Worm (Caenorhabditis elegans) whole organism, mixed stage, embryonic: ENCODE measurements around the gene elpc-4.
A peak's percentile ranks its signal among the peaks of the same experiment; 100 is the strongest.

Experiments
- bed-3 ChIP-seq: fragments of 200-800 bp; sonication (Bioruptor generic); optimal IDR thresholded peaks from 3 replicates; lab custom pipeline; 2018; ENCODE audit warnings: mild to moderate bottlenecking, missing genetic modification characterization, moderate library complexity, missing compliant biosample characterization
- blmp-1 ChIP-seq: fragments of 150-350 bp; optimal IDR thresholded peaks from 2 replicates; lab custom pipeline; 2014; ENCODE audit warnings: missing biosample characterization, missing genetic modification characterization
- ceh-39 ChIP-seq: fragments of 150-350 bp; optimal IDR thresholded peaks from 2 replicates; lab custom pipeline; 2014; ENCODE audit warnings: missing biosample characterization, missing genetic modification characterization
- ceh-43 ChIP-seq: fragments of 200-800 bp; sonication (Bioruptor generic); optimal IDR thresholded peaks from 2 replicates; lab custom pipeline; 2018; ENCODE audit warnings: mild to moderate bottlenecking, missing genetic modification characterization, moderate library complexity, missing compliant biosample characterization
- ceh-83 ChIP-seq: fragments of 200-800 bp; sonication (Bioruptor generic); optimal IDR thresholded peaks from 2 replicates; lab custom pipeline; 2018; ENCODE audit warnings: mild to moderate bottlenecking, missing genetic modification characterization, missing compliant biosample characterization
- ces-1 ChIP-seq: fragments of 150-350 bp; optimal IDR thresholded peaks from 2 replicates; lab custom pipeline; 2014; ENCODE audit warnings: missing biosample characterization, missing genetic modification reagents, missing genetic modification characterization
- cnd-1 ChIP-seq: fragments of 200-800 bp; sonication (Bioruptor generic); optimal IDR thresholded peaks from 2 replicates; lab custom pipeline; 2018; ENCODE audit warnings: mild to moderate bottlenecking, missing genetic modification characterization, missing compliant biosample characterization
- drap-1 ChIP-seq: fragments of 200-800 bp; sonication (Bioruptor generic); optimal IDR thresholded peaks from 3 replicates; lab custom pipeline; 2018; ENCODE audit warnings: mild to moderate bottlenecking, missing genetic modification characterization, missing compliant biosample characterization
- elt-1 ChIP-seq: sonication (generic microtip); optimal IDR thresholded peaks from 2 replicates; lab custom pipeline; 2017; ENCODE audit warnings: missing genetic modification characterization, mild to moderate bottlenecking, missing compliant biosample characterization, antibody characterized with exemption, moderate library complexity, borderline replicate concordance; ENCODE audit not compliant: insufficient read depth
- elt-3 ChIP-seq: fragments of 150-350 bp; optimal IDR thresholded peaks from 2 replicates; lab custom pipeline; 2014; ENCODE audit warnings: missing biosample characterization, missing genetic modification characterization
- flh-1 ChIP-seq: fragments of 200-800 bp; sonication (Bioruptor generic); optimal IDR thresholded peaks from 2 replicates; lab custom pipeline; 2018; ENCODE audit warnings: mild to moderate bottlenecking, missing genetic modification characterization, moderate library complexity, missing compliant biosample characterization
- ham-2 ChIP-seq: fragments of 200-800 bp; sonication (Bioruptor generic); optimal IDR thresholded peaks from 2 replicates; lab custom pipeline; 2018; ENCODE audit warnings: mild to moderate bottlenecking, missing genetic modification characterization, missing compliant biosample characterization
- hlh-1 ChIP-seq: fragments of 150-350 bp; optimal IDR thresholded peaks from 2 replicates; lab custom pipeline; 2014; ENCODE audit warnings: missing biosample characterization, missing genetic modification reagents, missing genetic modification characterization
- lin-13 ChIP-seq: fragments of 150-350 bp; optimal IDR thresholded peaks from 2 replicates; lab custom pipeline; 2014; ENCODE audit warnings: missing biosample characterization, missing genetic modification characterization
- lsy-2 ChIP-seq: fragments of 150-350 bp; optimal IDR thresholded peaks from 2 replicates; lab custom pipeline; 2014; ENCODE audit warnings: missing biosample characterization, missing genetic modification characterization
- mab-5 ChIP-seq: fragments of 150-350 bp; optimal IDR thresholded peaks from 2 replicates; lab custom pipeline; 2014; ENCODE audit warnings: missing biosample characterization, missing genetic modification characterization
- mep-1 ChIP-seq: fragments of 150-350 bp; optimal IDR thresholded peaks from 2 replicates; lab custom pipeline; 2017; ENCODE audit warnings: missing biosample characterization, missing genetic modification reagents, missing genetic modification characterization, inconsistent platforms
- mls-2 ChIP-seq: sonication (generic microtip); optimal IDR thresholded peaks from 2 replicates; lab custom pipeline; 2016; ENCODE audit warnings: mild to moderate bottlenecking, missing genetic modification characterization, moderate library complexity, missing compliant biosample characterization
- nhr-12 ChIP-seq: fragments of 150-350 bp; optimal IDR thresholded peaks from 2 replicates; lab custom pipeline; 2014; ENCODE audit warnings: missing biosample characterization, missing genetic modification characterization
- nhr-2 ChIP-seq: fragments of 150-350 bp; optimal IDR thresholded peaks from 2 replicates; lab custom pipeline; 2014; ENCODE audit warnings: missing biosample characterization, missing genetic modification characterization
- nhr-237 ChIP-seq: fragments of 150-350 bp; optimal IDR thresholded peaks from 2 replicates; lab custom pipeline; 2014; ENCODE audit warnings: missing biosample characterization, missing genetic modification characterization
- nhr-28 ChIP-seq: fragments of 150-350 bp; optimal IDR thresholded peaks from 2 replicates; lab custom pipeline; 2014; ENCODE audit warnings: missing biosample characterization, missing genetic modification characterization
- nhr-76 ChIP-seq: sonication (generic microtip); optimal IDR thresholded peaks from 2 replicates; lab custom pipeline; 2017; ENCODE audit warnings: missing biosample characterization, missing genetic modification characterization
- pha-4 ChIP-seq: fragments of 150-350 bp; optimal IDR thresholded peaks from 2 replicates; lab custom pipeline; 2018; ENCODE audit warnings: missing biosample characterization, missing genetic modification reagents, missing genetic modification characterization
- sem-2 ChIP-seq: fragments of 200-800 bp; sonication (Bioruptor generic); optimal IDR thresholded peaks from 2 replicates; lab custom pipeline; 2018; ENCODE audit warnings: mild to moderate bottlenecking, missing genetic modification characterization, missing compliant biosample characterization
- snpc-4 ChIP-seq: fragments of 150-350 bp; optimal IDR thresholded peaks from 2 replicates; lab custom pipeline; 2014; ENCODE audit warnings: missing biosample characterization, missing genetic modification characterization
- sptf-1 ChIP-seq: sonication (generic microtip); optimal IDR thresholded peaks from 2 replicates; lab custom pipeline; 2017; ENCODE audit warnings: mild to moderate bottlenecking, missing genetic modification characterization, moderate library complexity, missing compliant biosample characterization
- unc-120 ChIP-seq: sonication (generic microtip); optimal IDR thresholded peaks from 2 replicates; lab custom pipeline; 2017; ENCODE audit warnings: missing genetic modification characterization, missing compliant biosample characterization; ENCODE audit not compliant: poor library complexity, severe bottlenecking
- unc-62 ChIP-seq: fragments of 150-350 bp; optimal IDR thresholded peaks from 2 replicates; lab custom pipeline; 2014; ENCODE audit warnings: missing biosample characterization, missing genetic modification reagents, missing genetic modification characterization
- zip-8 ChIP-seq: fragments of 150-350 bp; optimal IDR thresholded peaks from 2 replicates; lab custom pipeline; 2014; ENCODE audit warnings: missing biosample characterization, missing genetic modification characterization
- ztf-11 ChIP-seq: fragments of 150-350 bp; optimal IDR thresholded peaks from 2 replicates; lab custom pipeline; 2014; ENCODE audit warnings: missing biosample characterization, missing genetic modification characterization

elpc-4 gene

DNA sequence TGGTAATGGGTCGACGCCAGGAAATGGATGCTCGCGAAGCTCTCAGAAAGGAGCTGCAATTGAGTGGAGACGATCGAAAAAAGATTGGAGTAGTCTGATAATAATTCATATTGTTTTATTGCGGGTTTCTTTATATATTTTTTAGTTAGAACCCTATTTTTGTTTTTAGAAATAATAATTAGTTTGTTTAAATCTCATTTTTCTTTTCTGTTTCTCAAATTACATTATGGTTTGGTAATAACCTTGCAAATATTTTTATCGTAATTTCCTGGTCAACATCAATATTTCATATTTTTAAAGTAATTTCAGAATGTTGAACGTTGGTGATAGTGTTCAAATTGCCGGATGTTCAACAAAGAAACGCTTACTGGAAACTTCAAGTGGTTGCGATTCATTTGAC lies at the start of gene elpc-4:
Gene elpc-4 (plus strand): TSS at position 301 of the 400 bp plus-strand sequence.
- TF ChIP-seq lin-13 (no peak), snpc-4 (no peak), pha-4 (no peak), sptf-1 (tag; lab: Kevin White, UChicago) (no peak), hlh-1 (no peak), blmp-1 (tag; lab: Kevin White, UChicago) (no peak), ham-2 (GFP tag; lab: Kevin White, UChicago) (no peak), flh-1 (no peak), nhr-2 (tag; lab: Kevin White, UChicago) (no peak), mab-5 (tag; lab: Kevin White, UChicago) (no peak), nhr-12 (tag; lab: Kevin White, UChicago) (no peak), ceh-39 (tag; lab: Kevin White, UChicago) (no peak), lsy-2 (tag; lab: Kevin White, UChicago) (no peak)

DNA sequence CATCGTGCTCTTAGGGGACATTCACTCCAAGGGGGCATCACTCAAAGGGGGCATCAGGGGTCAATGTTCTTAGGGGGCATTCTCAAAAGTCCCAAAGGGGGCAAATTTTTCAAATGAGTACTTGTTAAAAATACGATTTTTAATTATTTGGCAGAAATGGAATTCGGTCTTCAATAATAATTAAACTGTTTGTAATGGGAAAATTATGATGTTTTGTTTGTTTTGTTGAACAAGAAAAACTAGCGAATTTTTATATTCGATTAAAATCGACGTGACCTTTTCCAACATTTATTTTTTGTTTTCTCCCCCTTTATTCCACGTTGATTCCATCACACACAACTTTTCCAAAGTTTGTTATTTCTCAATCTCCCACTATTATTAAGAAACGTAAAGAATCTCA lies 49.8 kb upstream of the elpc-4 start, which contains the start of gene F57H12.5:
Gene F57H12.5 (plus strand): TSS at position 301 of the 400 bp plus-strand sequence.
- TF ChIP-seq mab-5 (tag; lab: Kevin White, UChicago) = no peak

DNA sequence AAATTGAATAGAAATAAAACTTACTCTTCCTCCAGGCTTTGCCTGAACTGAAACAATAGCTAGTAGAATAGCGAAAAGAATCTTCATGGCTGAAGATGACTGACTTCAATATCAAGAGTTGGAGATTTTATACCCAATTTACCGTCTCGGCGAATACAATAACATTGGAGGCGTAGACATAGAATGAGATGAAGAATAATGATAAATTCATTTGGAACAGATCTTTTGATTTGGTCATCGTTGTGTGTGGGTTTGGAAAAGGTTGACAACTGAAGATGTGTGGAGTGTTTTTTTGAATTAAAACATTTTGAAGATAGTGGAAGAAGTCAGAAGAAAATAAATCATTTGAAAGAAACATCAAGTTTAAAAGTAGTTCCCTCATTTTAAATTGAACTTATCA lies 40.6 kb upstream of the elpc-4 start, which contains the start of gene F57H12.6:
Gene F57H12.6 (minus strand): TSS at position 101 of the 400 bp plus-strand sequence.
- TF ChIP-seq ceh-43 (GFP tag; lab: Kevin White, UChicago) (no peak), mls-2 (tag; lab: Kevin White, UChicago) (no peak), ztf-11 (no peak)

DNA sequence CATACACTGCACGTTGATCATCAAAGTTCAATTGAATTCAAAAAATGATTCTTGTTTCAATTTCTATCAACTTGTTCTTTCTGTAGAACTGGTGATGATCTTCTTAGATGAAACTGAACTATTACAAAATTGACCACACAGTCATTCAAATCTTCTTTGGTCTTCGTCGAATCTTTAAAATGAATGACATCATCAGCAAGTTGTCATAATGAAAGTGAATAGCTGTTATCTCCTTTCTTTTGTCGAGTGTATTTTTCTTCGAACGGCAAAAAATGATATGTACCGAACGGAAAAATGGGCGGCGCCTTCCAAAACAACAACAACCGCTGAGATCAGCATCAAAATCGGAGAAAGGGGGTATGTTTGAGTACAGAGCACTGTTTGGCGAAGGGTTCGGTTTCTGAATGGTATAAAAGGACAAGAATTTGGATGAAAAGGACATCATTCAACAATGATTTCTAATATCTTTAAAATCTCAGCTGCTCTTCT lies 39.3 kb upstream of the elpc-4 start, which contains the start of gene ora-1:
Gene ora-1 (plus strand): TSS at position 439 of the 489 bp plus-strand sequence.
- TF ChIP-seq elt-3 (tag; lab: Kevin White, UChicago) (no peak), nhr-2 (tag; lab: Kevin White, UChicago) (no peak), sem-2 (GFP tag; lab: Kevin White, UChicago) (no peak), lsy-2 (tag; lab: Kevin White, UChicago) (no peak), ces-1 (GFP tag; lab: Kevin White, UChicago) (no peak)

DNA sequence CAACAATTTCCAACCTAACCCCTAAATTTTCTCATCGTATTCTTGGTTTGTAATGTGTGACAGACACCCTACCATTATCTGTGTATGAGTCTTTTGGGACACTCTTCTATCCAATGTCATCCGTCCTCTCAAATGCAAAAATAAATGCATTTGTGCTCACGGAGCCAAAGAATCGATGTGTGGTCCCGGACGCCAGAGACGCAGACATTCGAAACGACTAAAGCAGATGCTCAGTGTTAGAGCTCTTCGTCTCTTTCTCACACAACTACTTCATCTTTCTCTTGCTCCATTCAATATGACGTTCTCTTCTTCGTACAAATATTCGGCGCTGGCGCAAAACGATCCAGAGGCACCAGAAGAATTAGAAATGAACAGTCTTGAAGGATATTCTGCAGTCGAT lies 37.2 kb upstream of the elpc-4 start, which contains the start of gene unc-24:
Gene unc-24 (plus strand): TSS at position 283 of the 400 bp plus-strand sequence.
- TF ChIP-seq ceh-43 (GFP tag; lab: Kevin White, UChicago) (no peak), mep-1 (tag; lab: Kevin White, UChicago) (no peak), elt-1 (no peak), zip-8 (no peak), blmp-1 (tag; lab: Kevin White, UChicago) (no peak), nhr-2 (tag; lab: Kevin White, UChicago) (no peak), ham-2 (GFP tag; lab: Kevin White, UChicago) (no peak), drap-1 (GFP tag; lab: Kevin White, UChicago) (no peak), lin-13 (no peak), nhr-237 (tag; lab: Kevin White, UChicago) (no peak), mls-2 (tag; lab: Kevin White, UChicago) (no peak), nhr-12 (tag; lab: Kevin White, UChicago) (no peak), nhr-76 (tag; lab: Kevin White, UChicago) (no peak), unc-62 (peak; percentile 22), ceh-83 (GFP tag; lab: Kevin White, UChicago) (no peak), ces-1 (GFP tag; lab: Kevin White, UChicago) (peak; percentile 98), elt-3 (tag; lab: Kevin White, UChicago) (no peak), ceh-39 (tag; lab: Kevin White, UChicago) (no peak), nhr-28 (no peak), mab-5 (tag; lab: Kevin White, UChicago) (no peak), cnd-1 (no peak), bed-3 (GFP tag; lab: Kevin White, UChicago) (no peak), unc-120 (tag; lab: Kevin White, UChicago) (peak; percentile 11), ztf-11 (no peak)
